Worm (Caenorhabditis elegans): ENCODE measurements around the gene C29E4.11.

Gene C29E4.11

ce11 chrIII:7948802-7949201, 9.1 kb downstream of the C29E4.11 start, which contains the start of gene col-90:
Gene col-90, plus strand, starts transcription at chrIII:7948838.
- TF ChIP-seq ama-1 (optimal IDR thresholded peaks at IDR 0.05) (no peak), hmg-4 (GFP tag; optimal IDR thresholded peaks at IDR 0.05) (no peak), scrt-1 (GFP tag; IDR thresholded peaks at IDR 0.05) (no peak), F13C5.2 (tag; optimal IDR thresholded peaks at IDR 0.05) (no peak), hmbx-1 (tag; optimal IDR thresholded peaks at IDR 0.05) (no peak), tra-4 (tag; optimal IDR thresholded peaks at IDR 0.05) (no peak), flt-1 (GFP tag; IDR thresholded peaks at IDR 0.05) (no peak), hnd-1 (tag; optimal IDR thresholded peaks at IDR 0.05) (no peak), aly-1 (tag; optimal IDR thresholded peaks at IDR 0.05) (no peak)

- TF ChIP-seq hmg-4 (GFP tag; optimal IDR thresholded peaks at IDR 0.05), result no peak
- TF ChIP-seq aly-1 (tag; optimal IDR thresholded peaks at IDR 0.05), result no peak
- TF ChIP-seq flt-1 (GFP tag; IDR thresholded peaks at IDR 0.05), result no peak
- TF ChIP-seq B0310.2 (tag; optimal IDR thresholded peaks at IDR 0.05), result no peak
- no peak for TF ChIP-seq ceh-36 (tag; optimal IDR thresholded peaks at IDR 0.05)
- TF ChIP-seq pes-1 (GFP tag; IDR thresholded peaks at IDR 0.05), result no peak
- no peak for TF ChIP-seq hmbx-1 (tag; optimal IDR thresholded peaks at IDR 0.05)
- TF ChIP-seq ama-1 (optimal IDR thresholded peaks at IDR 0.05), result no peak
- no peak for TF ChIP-seq tbx-37 (GFP tag; conservative IDR thresholded peaks at IDR 0.05)
- TF ChIP-seq hnd-1 (tag; optimal IDR thresholded peaks at IDR 0.05), result no peak
- no peak for TF ChIP-seq ceh-13 (GFP tag; optimal IDR thresholded peaks at IDR 0.05)
- TF ChIP-seq tbx-11 (GFP tag; IDR thresholded peaks at IDR 0.05), result no peak
- TF ChIP-seq tra-4 (tag; optimal IDR thresholded peaks at IDR 0.05), result no peak
Measured at ce11 chrIII:7947677-7948076, 10.2 kb downstream of the C29E4.11 start.

- TF ChIP-seq B0310.2 (tag; optimal IDR thresholded peaks at IDR 0.05) (no peak), hmg-4 (GFP tag; optimal IDR thresholded peaks at IDR 0.05) (no peak), flt-1 (GFP tag; IDR thresholded peaks at IDR 0.05) (no peak), ets-7 (tag; optimal IDR thresholded peaks at IDR 0.05) (no peak), sea-1 (GFP tag; conservative IDR thresholded peaks at IDR 0.05) (no peak), scrt-1 (GFP tag; IDR thresholded peaks at IDR 0.05) (no peak), tbx-11 (GFP tag; IDR thresholded peaks at IDR 0.05) (no peak), hnd-1 (tag; optimal IDR thresholded peaks at IDR 0.05) (no peak), hmbx-1 (tag; optimal IDR thresholded peaks at IDR 0.05) (no peak), pes-1 (GFP tag; IDR thresholded peaks at IDR 0.05) (no peak), ceh-13 (GFP tag; optimal IDR thresholded peaks at IDR 0.05) (no peak), ama-1 (optimal IDR thresholded peaks at IDR 0.05) (no peak), aly-1 (tag; optimal IDR thresholded peaks at IDR 0.05) (no peak), ceh-36 (tag; optimal IDR thresholded peaks at IDR 0.05) (no peak), F13C5.2 (tag; optimal IDR thresholded peaks at IDR 0.05) (no peak), tra-4 (tag; optimal IDR thresholded peaks at IDR 0.05) (no peak)
Measured at ce11 chrIII:7946968-7947491, 10.9 kb downstream of the C29E4.11 start, which contains the start of gene gsto-1. Gene gsto-1, minus strand, starts transcription at chrIII:7947018.

- TF ChIP-seq sea-1 (GFP tag; conservative IDR thresholded peaks at IDR 0.05) (no peak), aly-1 (tag; optimal IDR thresholded peaks at IDR 0.05) (no peak), ets-7 (tag; optimal IDR thresholded peaks at IDR 0.05) (no peak), B0310.2 (tag; optimal IDR thresholded peaks at IDR 0.05) (no peak), ceh-36 (tag; optimal IDR thresholded peaks at IDR 0.05) (no peak), tbx-11 (GFP tag; IDR thresholded peaks at IDR 0.05) (no peak), tra-4 (tag; optimal IDR thresholded peaks at IDR 0.05) (no peak), flt-1 (GFP tag; IDR thresholded peaks at IDR 0.05) (no peak), scrt-1 (GFP tag; IDR thresholded peaks at IDR 0.05) (no peak), hmbx-1 (tag; optimal IDR thresholded peaks at IDR 0.05) (no peak), ama-1 (optimal IDR thresholded peaks at IDR 0.05) (no peak), tbx-37 (GFP tag; conservative IDR thresholded peaks at IDR 0.05) (no peak), F13C5.2 (tag; optimal IDR thresholded peaks at IDR 0.05) (no peak), ceh-13 (GFP tag; optimal IDR thresholded peaks at IDR 0.05) (no peak), hnd-1 (tag; optimal IDR thresholded peaks at IDR 0.05) (no peak), hmg-4 (GFP tag; optimal IDR thresholded peaks at IDR 0.05) (no peak), pes-1 (GFP tag; IDR thresholded peaks at IDR 0.05) (no peak)
Measured at ce11 chrIII:7941417-7941816, 16.5 kb downstream of the C29E4.11 start, which contains the start of gene kle-2. Gene kle-2, plus strand, starts transcription at chrIII:7941717.

- no peak for TF ChIP-seq sea-1 (GFP tag; conservative IDR thresholded peaks at IDR 0.05)
- no peak for TF ChIP-seq scrt-1 (GFP tag; IDR thresholded peaks at IDR 0.05)
- no peak for TF ChIP-seq ets-7 (tag; optimal IDR thresholded peaks at IDR 0.05)
- no peak for TF ChIP-seq aly-1 (tag; optimal IDR thresholded peaks at IDR 0.05)
- no peak for TF ChIP-seq hnd-1 (tag; optimal IDR thresholded peaks at IDR 0.05)
- no peak for TF ChIP-seq ceh-13 (GFP tag; optimal IDR thresholded peaks at IDR 0.05)
- no peak for TF ChIP-seq tbx-11 (GFP tag; IDR thresholded peaks at IDR 0.05)
- TF ChIP-seq tra-4 (tag; optimal IDR thresholded peaks at IDR 0.05), result no peak
- no peak for TF ChIP-seq hmbx-1 (tag; optimal IDR thresholded peaks at IDR 0.05)
- TF ChIP-seq B0310.2 (tag; optimal IDR thresholded peaks at IDR 0.05), result no peak
- no peak for TF ChIP-seq flt-1 (GFP tag; IDR thresholded peaks at IDR 0.05)
- TF ChIP-seq hmg-4 (GFP tag; optimal IDR thresholded peaks at IDR 0.05), result no peak
- TF ChIP-seq tbx-37 (GFP tag; conservative IDR thresholded peaks at IDR 0.05), result no peak; the same call in 1 of the 2 replicates
- TF ChIP-seq F13C5.2 (tag; optimal IDR thresholded peaks at IDR 0.05), result no peak
- no peak for TF ChIP-seq pes-1 (GFP tag; IDR thresholded peaks at IDR 0.05)
- no peak for TF ChIP-seq ama-1 (optimal IDR thresholded peaks at IDR 0.05)
- no peak for TF ChIP-seq ceh-36 (tag; optimal IDR thresholded peaks at IDR 0.05)
Measured at ce11 chrIII:7940819-7941218, 17.1 kb downstream of the C29E4.11 start, which contains the start of gene C29E4.12. Gene C29E4.12, plus strand, starts transcription at chrIII:7941151.

- TF ChIP-seq ceh-36 (tag; optimal IDR thresholded peaks at IDR 0.05), result no peak
Measured at ce11 chrIII:7937548-7937947, 20.4 kb downstream of the C29E4.11 start, which contains the start of gene C29E4.10. Gene C29E4.10, plus strand, starts transcription at chrIII:7937848.

- TF ChIP-seq B0310.2 (tag; optimal IDR thresholded peaks at IDR 0.05), result no peak
- TF ChIP-seq pes-1 (GFP tag; IDR thresholded peaks at IDR 0.05), result no peak
- TF ChIP-seq hnd-1 (tag; optimal IDR thresholded peaks at IDR 0.05), result no peak
- no peak for TF ChIP-seq aly-1 (tag; optimal IDR thresholded peaks at IDR 0.05)
- no peak for TF ChIP-seq tra-4 (tag; optimal IDR thresholded peaks at IDR 0.05)
- no peak for TF ChIP-seq flt-1 (GFP tag; IDR thresholded peaks at IDR 0.05)
Measured at ce11 chrIII:7933235-7933634, 24.7 kb downstream of the C29E4.11 start, which contains the start of gene ran-2. Gene ran-2, plus strand, starts transcription at chrIII:7933535.

All from whole organism, early embryonic.